Worm (Caenorhabditis elegans) whole organism, L3 larva: Measurements from ENCODE around the gene T01B6.1.

Source experiments
- ama-1 ChIP-seq: fragments of 150-350 bp; optimal IDR thresholded peaks from 2 replicates; lab custom pipeline; 2018
- ceh-16 ChIP-seq: sonication (generic microtip); optimal IDR thresholded peaks from 2 replicates; lab custom pipeline; 2017; ENCODE audit warnings: missing biosample characterization, missing genetic modification characterization
- fkh-10 ChIP-seq: sonication (generic microtip); optimal IDR thresholded peaks from 2 replicates; lab custom pipeline; 2017; ENCODE audit warnings: missing biosample characterization, missing genetic modification reagents, missing genetic modification characterization
- fos-1 ChIP-seq: fragments of 150-350 bp; optimal IDR thresholded peaks from 2 replicates; lab custom pipeline; 2014; ENCODE audit warnings: missing biosample characterization, missing genetic modification characterization
- ztf-11 ChIP-seq: fragments of 150-350 bp; optimal IDR thresholded peaks from 2 replicates; lab custom pipeline; 2014; ENCODE audit warnings: missing biosample characterization, missing genetic modification characterization
- ztf-4 ChIP-seq: fragments of 150-350 bp; optimal IDR thresholded peaks from 2 replicates; lab custom pipeline; 2014; ENCODE audit warnings: missing biosample characterization, missing genetic modification characterization

- TF ChIP-seq ztf-11 (tag; lab: Kevin White, UChicago) (no peak), ama-1 (lab: Kevin White, UChicago) (no peak), fkh-10 (GFP tag; lab: Kevin White, UChicago) (no peak), ceh-16 (tag; lab: Kevin White, UChicago) (no peak), ztf-4 (no peak), fos-1 (tag; lab: Kevin White, UChicago) (no peak)
Observed at ce11 chrX:2352929-2353328, 17.4 kb downstream of the T01B6.1 start.
